Fruit fly (Drosophila melanogaster) whole organism, wandering third instar larva: ENCODE results near the gene Spn.

Source experiments
- Abd-B ChIP-seq: fragments of >200 bp; optimal IDR thresholded peaks from 2 replicates; lab custom pipeline; 2017; ENCODE audit warnings: missing biosample characterization, missing genetic modification characterization
- CG32264 ChIP-seq: fragments of 200-800 bp; sonication (Bioruptor generic); optimal IDR thresholded peaks from 2 replicates; lab custom pipeline; 2016; ENCODE audit warnings: missing biosample characterization, missing genetic modification characterization
- CG9705 ChIP-seq: fragments of 200-800 bp; sonication (Bioruptor generic); optimal IDR thresholded peaks from 2 replicates; lab custom pipeline; 2018; ENCODE audit warnings: missing biosample characterization, mild to moderate bottlenecking, missing genetic modification characterization
- CrebA ChIP-seq: fragments of 200-800 bp; sonication (Bioruptor generic); optimal IDR thresholded peaks from 2 replicates; lab custom pipeline; 2016; ENCODE audit warnings: missing biosample characterization, mild to moderate bottlenecking, missing genetic modification characterization, borderline replicate concordance
- Dfd ChIP-seq: fragments of >200 bp; optimal IDR thresholded peaks from 2 replicates; lab custom pipeline; 2017; ENCODE audit warnings: missing biosample characterization, missing genetic modification characterization
- Dif ChIP-seq: fragments of 200-275, 200-300 bp; sonication (Bioruptor generic); optimal IDR thresholded peaks from 2 replicates; lab custom pipeline; 2018; ENCODE audit warnings: missing biosample characterization, missing genetic modification characterization; ENCODE audit not compliant: partially characterized antibody
- GATAd ChIP-seq: sonication (Bioruptor generic); optimal IDR thresholded peaks from 2 replicates; lab custom pipeline; 2016; ENCODE audit warnings: missing biosample characterization, missing genetic modification characterization
- HLH106 ChIP-seq: fragments of 200-800 bp; optimal IDR thresholded peaks from 3 replicates; lab custom pipeline; 2019; ENCODE audit warnings: missing biosample characterization, mild to moderate bottlenecking, missing genetic modification characterization, moderate library complexity
- Hnf4 ChIP-seq: fragments of 200-800 bp; sonication (Bioruptor generic); optimal IDR thresholded peaks from 2 replicates; lab custom pipeline; 2016; ENCODE audit warnings: missing biosample characterization, mild to moderate bottlenecking, missing genetic modification characterization
- Hr78 ChIP-seq: fragments of >200 bp; optimal IDR thresholded peaks from 2 replicates; lab custom pipeline; 2017; ENCODE audit warnings: missing biosample characterization, missing genetic modification characterization
- Hr83 ChIP-seq: fragments of 200-300 bp; sonication (Bioruptor generic); optimal IDR thresholded peaks from 2 replicates; lab custom pipeline; 2016; ENCODE audit warnings: missing biosample characterization, mild to moderate bottlenecking, missing genetic modification characterization, moderate library complexity; ENCODE audit not compliant: poor library complexity, severe bottlenecking
- Jra ChIP-seq: sonication (Bioruptor generic); optimal IDR thresholded peaks from 2 replicates; lab custom pipeline; 2016; ENCODE audit warnings: missing biosample characterization, missing genetic modification characterization
- Mio ChIP-seq: sonication (Bioruptor generic); optimal IDR thresholded peaks from 2 replicates; lab custom pipeline; 2016; ENCODE audit warnings: missing biosample characterization, missing genetic modification characterization
- Myc ChIP-seq: fragments of >200 bp; optimal IDR thresholded peaks from 2 replicates; lab custom pipeline; 2017
- N ChIP-seq: fragments of >200 bp; optimal IDR thresholded peaks from 2 replicates; lab custom pipeline; 2018; ENCODE audit warnings: missing biosample characterization, missing external identifiers, missing genetic modification characterization
- OdsH ChIP-seq: fragments of 200-800 bp; sonication (Bioruptor generic); optimal IDR thresholded peaks from 2 replicates; lab custom pipeline; 2016; ENCODE audit warnings: missing biosample characterization, mild to moderate bottlenecking, missing genetic modification characterization
- Rel ChIP-seq, 2 experiments: fragments of 200-800 bp; sonication (Bioruptor generic) in 1 of 2; optimal IDR thresholded peaks; 2 replicates in 1 of 2; 3 replicates in 1 of 2; lab custom pipeline; 2016 to 2019; ENCODE audit warnings: mild to moderate bottlenecking in 2 of 2, missing biosample characterization in 2 of 2, missing genetic modification characterization in 2 of 2, moderate library complexity in 1 of 2
- Sp1 ChIP-seq: fragments of 200-800 bp; sonication (Bioruptor generic); optimal IDR thresholded peaks from 3 replicates; lab custom pipeline; 2019; ENCODE audit warnings: missing biosample characterization, mild to moderate bottlenecking, missing genetic modification characterization, moderate library complexity
- Vsx2 ChIP-seq: fragments of 200-300, 225-300 bp; sonication (Bioruptor generic); optimal IDR thresholded peaks from 2 replicates; lab custom pipeline; 2018; ENCODE audit warnings: missing biosample characterization, missing genetic modification characterization; ENCODE audit not compliant: partially characterized antibody
- br ChIP-seq: fragments of 200-800 bp; sonication (Bioruptor generic); optimal IDR thresholded peaks from 2 replicates; lab custom pipeline; 2016; ENCODE audit warnings: missing biosample characterization, missing genetic modification characterization
- brk ChIP-seq: fragments of 200-800 bp; sonication (Bioruptor generic); optimal IDR thresholded peaks from 2 replicates; lab custom pipeline; 2016; ENCODE audit warnings: missing biosample characterization, mild to moderate bottlenecking, missing genetic modification characterization
- dl ChIP-seq, 2 experiments: fragments of 175-275, 200-275 bp in 1 of 2; fragments of 200-275 bp in 1 of 2; sonication (Bioruptor generic); optimal IDR thresholded peaks; lab custom pipeline; 2018; ENCODE audit warnings: mild to moderate bottlenecking in 2 of 2, missing biosample characterization in 2 of 2, missing genetic modification characterization in 2 of 2, moderate library complexity in 2 of 2; ENCODE audit not compliant: partially characterized antibody in 2 of 2, insufficient read depth in 1 of 2
- dmrt93B ChIP-seq: fragments of 200-800 bp; sonication (Bioruptor generic); optimal IDR thresholded peaks from 2 replicates; lab custom pipeline; 2018; ENCODE audit warnings: missing biosample characterization, mild to moderate bottlenecking, missing genetic modification characterization
- dsf ChIP-seq: sonication (Bioruptor generic); optimal IDR thresholded peaks from 2 replicates; lab custom pipeline; 2016; ENCODE audit warnings: missing biosample characterization, missing genetic modification characterization, borderline replicate concordance
- ey ChIP-seq: fragments of 200-800 bp; sonication (Bioruptor generic); optimal IDR thresholded peaks from 2 replicates; lab custom pipeline; 2016; ENCODE audit warnings: missing biosample characterization, missing genetic modification characterization
- foxo ChIP-seq, 2 experiments: fragments of 200-800 bp; sonication (Bioruptor generic); optimal IDR thresholded peaks; 2 replicates in 1 of 2; 3 replicates in 1 of 2; lab custom pipeline; 2016 to 2017; ENCODE audit warnings: missing biosample characterization in 2 of 2, missing genetic modification characterization in 2 of 2
- fru ChIP-seq: fragments of 200-800 bp; sonication (Bioruptor generic); optimal IDR thresholded peaks from 3 replicates; lab custom pipeline; 2016; ENCODE audit warnings: missing biosample characterization, mild to moderate bottlenecking, missing genetic modification characterization
- h ChIP-seq: fragments of 200-800 bp; sonication (Bioruptor generic); optimal IDR thresholded peaks from 3 replicates; lab custom pipeline; 2016; ENCODE audit warnings: missing biosample characterization, mild to moderate bottlenecking, missing genetic modification characterization
- jim ChIP-seq: fragments of 175-275, 200-325 bp; sonication (Bioruptor generic); optimal IDR thresholded peaks from 2 replicates; lab custom pipeline; 2016; ENCODE audit warnings: missing biosample characterization, mild to moderate bottlenecking, missing genetic modification characterization
- lola ChIP-seq: fragments of >200 bp; optimal IDR thresholded peaks from 2 replicates; lab custom pipeline; 2017; ENCODE audit warnings: missing biosample characterization, missing genetic modification characterization
- pan ChIP-seq: fragments of >200 bp; optimal IDR thresholded peaks from 2 replicates; lab custom pipeline; 2017
- psq ChIP-seq: fragments of 200-800 bp; sonication (Bioruptor generic); optimal IDR thresholded peaks from 3 replicates; lab custom pipeline; 2017; ENCODE audit warnings: missing biosample characterization, mild to moderate bottlenecking, missing genetic modification characterization, moderate library complexity
- rgr ChIP-seq: fragments of 200-800 bp; sonication (Bioruptor generic); optimal IDR thresholded peaks from 3 replicates; lab custom pipeline; 2016; ENCODE audit warnings: missing biosample characterization, mild to moderate bottlenecking, missing genetic modification characterization
- sage ChIP-seq: fragments of 200-800 bp; sonication (Bioruptor generic); optimal IDR thresholded peaks from 2 replicates; lab custom pipeline; 2016; ENCODE audit warnings: missing biosample characterization, mild to moderate bottlenecking, missing genetic modification characterization
- sv ChIP-seq: fragments of 200-800 bp; sonication (Bioruptor generic); optimal IDR thresholded peaks from 3 replicates; lab custom pipeline; 2016; ENCODE audit warnings: missing biosample characterization, missing genetic modification characterization
- tai ChIP-seq: sonication (Bioruptor generic); optimal IDR thresholded peaks from 2 replicates; lab custom pipeline; 2016; ENCODE audit warnings: missing biosample characterization, missing genetic modification characterization
- usp ChIP-seq: fragments of >200 bp; optimal IDR thresholded peaks from 2 replicates; lab custom pipeline; 2017; ENCODE audit warnings: missing biosample characterization, missing genetic modification characterization
- woc ChIP-seq: sonication (Bioruptor generic); optimal IDR thresholded peaks from 2 replicates; lab custom pipeline; 2016; ENCODE audit warnings: missing biosample characterization, mild to moderate bottlenecking, missing genetic modification characterization

The Spn gene

DNA sequence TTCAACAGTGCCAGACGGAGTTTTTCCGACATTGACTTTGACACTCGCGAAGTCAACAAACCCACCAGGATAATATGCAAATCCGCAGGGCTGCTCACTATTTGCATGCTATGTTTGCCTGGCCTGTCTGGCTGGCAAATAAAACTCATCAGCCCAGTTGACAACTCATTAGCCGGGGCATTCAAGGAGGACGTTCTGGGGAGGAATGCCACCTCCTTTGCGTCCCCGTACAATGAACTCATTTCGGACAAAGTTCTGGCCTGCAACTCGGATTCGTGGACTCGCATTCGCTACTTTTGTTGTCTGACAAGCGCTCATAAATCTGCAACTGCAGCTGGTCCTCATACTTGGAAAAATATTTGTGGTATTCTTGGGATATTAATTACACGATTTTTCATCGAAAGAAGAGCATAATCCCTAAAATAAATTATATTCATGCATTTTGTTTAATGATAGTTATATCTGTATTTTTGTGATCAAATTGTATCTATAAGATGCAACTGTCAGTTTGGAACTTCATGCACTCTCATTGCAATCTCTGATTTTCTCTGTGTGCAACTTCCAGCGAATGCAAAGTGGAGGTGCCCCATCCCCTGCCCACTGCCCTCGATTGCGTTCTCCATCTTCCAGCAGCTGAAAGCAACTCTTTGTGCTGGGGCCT is 83.2 kb downstream of the Spn start:
- TF ChIP-seq HLH106 (tag; lab: Kevin White, UChicago) (peak; percentile 39), OdsH (GFP tag; lab: Kevin White, UChicago) (peak; percentile 31), br (peak; percentile 26), foxo (GFP tag; optimal IDR thresholded peaks at IDR 0.05; lab: Kevin White, UChicago) (peak in 1 of 2 experiments; percentile 41), dsf (GFP tag; lab: Kevin White, UChicago) (no peak), Hnf4 (GFP tag; lab: Kevin White, UChicago) (no peak), h (GFP tag; lab: Kevin White, UChicago) (peak; percentile 48), fru (peak; percentile 17), ey (GFP tag; lab: Kevin White, UChicago) (peak; percentile 15)
- TF ChIP-seq, all 38 proteins: peak for 7

DNA sequence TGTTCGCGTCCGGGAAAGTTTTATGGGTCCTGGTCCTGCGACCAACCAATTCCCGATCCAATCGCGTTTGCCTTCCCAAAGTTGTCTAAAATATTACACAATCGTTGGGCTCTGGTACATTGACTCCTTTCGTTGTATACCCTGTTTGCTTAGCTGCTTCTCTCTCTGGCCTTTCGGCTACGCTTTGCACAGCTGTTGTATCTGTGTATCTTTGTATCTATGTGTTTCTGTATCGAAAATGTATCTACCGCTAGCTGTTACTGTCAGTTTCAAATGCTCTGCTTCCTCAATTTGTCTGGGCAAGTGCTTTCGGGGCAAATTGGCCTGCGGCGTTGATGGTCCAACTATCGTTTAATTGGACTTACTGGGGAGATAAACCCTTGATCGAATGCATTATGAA is 84.4 kb downstream of the Spn start:
- TF ChIP-seq Hr83 (GFP tag; lab: Kevin White, UChicago) (peak; percentile 73), Myc (lab: Kevin White, UChicago) (no peak), h (GFP tag; lab: Kevin White, UChicago) (peak; percentile 43), fru (peak; percentile 23), dsf (GFP tag; lab: Kevin White, UChicago) (no peak), foxo (GFP tag; optimal IDR thresholded peaks at IDR 0.05; lab: Kevin White, UChicago) (peak in 1 of 2 experiments; percentile 32), br (peak; percentile 29), rgr (GFP tag; lab: Kevin White, UChicago) (peak; percentile 25), Hnf4 (GFP tag; lab: Kevin White, UChicago) (peak; percentile 17)

DNA sequence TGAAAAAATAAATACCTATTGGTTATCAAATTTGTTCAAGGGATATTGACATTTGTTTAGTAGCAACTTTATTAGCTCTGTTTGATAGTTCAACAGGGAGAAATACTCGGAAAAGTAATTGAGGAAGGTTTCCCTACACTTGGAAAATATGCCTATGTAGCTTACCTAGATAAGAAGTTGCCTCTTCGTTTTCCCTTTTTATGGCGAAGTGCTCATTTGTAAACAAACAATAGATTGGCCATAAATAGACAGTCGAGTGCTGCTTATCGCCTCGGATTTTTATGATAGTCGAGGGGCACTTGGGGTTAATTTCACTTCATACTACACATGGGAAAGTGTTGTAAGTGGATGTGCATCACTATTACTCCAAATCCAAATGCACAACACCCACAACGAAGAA is 85.6 kb downstream of the Spn start:
- TF ChIP-seq usp, result no peak
- no peak for TF ChIP-seq Sp1 (GFP tag; lab: Kevin White, UChicago)
- no peak for TF ChIP-seq Vsx2
- no peak for TF ChIP-seq dsf (GFP tag; lab: Kevin White, UChicago)
- TF ChIP-seq tai (GFP tag; lab: Kevin White, UChicago), result no peak
- TF ChIP-seq Myc (lab: Kevin White, UChicago), result no peak
- TF ChIP-seq pan (lab: Kevin White, UChicago), result no peak
- no peak for TF ChIP-seq rgr (GFP tag; lab: Kevin White, UChicago)
- no peak for TF ChIP-seq sv
- TF ChIP-seq br, result no peak
- TF ChIP-seq, all 38 proteins: peak for 0

DNA sequence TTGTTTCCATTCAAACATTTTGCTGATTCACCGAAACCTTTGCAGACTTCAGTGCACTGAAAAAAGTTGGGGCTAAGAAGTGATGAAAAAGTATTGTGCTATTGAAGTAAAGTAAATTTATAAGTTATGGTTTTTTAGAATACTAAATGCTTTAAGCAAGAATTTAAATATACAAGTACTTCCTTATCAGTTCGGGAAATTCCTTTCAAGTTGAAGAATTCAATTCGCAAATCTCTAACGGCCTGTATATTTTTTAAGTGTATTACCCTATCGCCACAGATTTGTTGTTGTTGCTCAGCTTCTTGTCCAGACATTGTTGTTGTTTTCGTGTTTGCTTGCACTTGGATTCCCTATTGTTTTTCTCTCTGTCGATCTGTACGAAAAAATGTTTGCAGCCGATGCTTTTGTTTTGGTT is 86.7 kb downstream of the Spn start:
- no peak for TF ChIP-seq Myc (lab: Kevin White, UChicago)
- TF ChIP-seq lola (GFP tag; lab: Kevin White, UChicago), result no peak
- peak; percentile 13 to 95 for TF ChIP-seq foxo (GFP tag; optimal IDR thresholded peaks at IDR 0.05; lab: Kevin White, UChicago)
- TF ChIP-seq CrebA, result peak; percentile 26
- TF ChIP-seq CG32264 (GFP tag; lab: Kevin White, UChicago), result peak; percentile 82
- TF ChIP-seq fru, result peak; percentile 85
- peak; percentile 78 for TF ChIP-seq sage
- peak; percentile 81 for TF ChIP-seq Jra (GFP tag; lab: Kevin White, UChicago)
- no peak for TF ChIP-seq dl (GFP tag; optimal IDR thresholded peaks at IDR 0.05; lab: Kevin White, UChicago; ENCODE audit: insufficient read depth in 1 of 2, partially characterized antibody in 2 of 2)
- TF ChIP-seq Dfd, result no peak
- TF ChIP-seq Dif (GFP tag; lab: Kevin White, UChicago), result no peak
- TF ChIP-seq Rel (GFP tag; optimal IDR thresholded peaks at IDR 0.05; lab: Kevin White, UChicago), result peak; percentile 79
- peak; percentile 70 for TF ChIP-seq Rel (tag; optimal IDR thresholded peaks at IDR 0.05; lab: Kevin White, UChicago)
- no peak for TF ChIP-seq jim (GFP tag; lab: Kevin White, UChicago)
- TF ChIP-seq rgr (GFP tag; lab: Kevin White, UChicago), result peak; percentile 89
- peak; percentile 89 for TF ChIP-seq OdsH (GFP tag; lab: Kevin White, UChicago)
- peak; percentile 77 for TF ChIP-seq tai (GFP tag; lab: Kevin White, UChicago)
- TF ChIP-seq usp, result no peak
- no peak for TF ChIP-seq Mio (GFP tag; lab: Kevin White, UChicago)
- TF ChIP-seq ey (GFP tag; lab: Kevin White, UChicago), result peak; percentile 86
- peak; percentile 87 for TF ChIP-seq psq (GFP tag; lab: Kevin White, UChicago)
- TF ChIP-seq GATAd, result peak; percentile 66
- TF ChIP-seq HLH106 (tag; lab: Kevin White, UChicago), result peak; percentile 91
- peak; percentile 49 for TF ChIP-seq sv
- TF ChIP-seq N (GFP tag; lab: Kevin White, UChicago), result no peak
- TF ChIP-seq Abd-B (GFP tag; lab: Kevin White, UChicago), result no peak
- TF ChIP-seq Vsx2, result no peak
- peak; percentile 65 for TF ChIP-seq Hnf4 (GFP tag; lab: Kevin White, UChicago)
- TF ChIP-seq Sp1 (GFP tag; lab: Kevin White, UChicago), result peak; percentile 90
- TF ChIP-seq br, result peak; percentile 84
- TF ChIP-seq woc (GFP tag; lab: Kevin White, UChicago), result peak; percentile 90
- peak; percentile 80 for TF ChIP-seq brk
- peak; percentile 19 for TF ChIP-seq dsf (GFP tag; lab: Kevin White, UChicago)
- no peak for TF ChIP-seq pan (lab: Kevin White, UChicago)
- peak; percentile 98 for TF ChIP-seq h (GFP tag; lab: Kevin White, UChicago)
- TF ChIP-seq dmrt93B, result peak; percentile 73
- no peak for TF ChIP-seq Hr78 (GFP tag; lab: Kevin White, UChicago)
- TF ChIP-seq Hr83 (GFP tag; lab: Kevin White, UChicago), result no peak
- peak; percentile 77 for TF ChIP-seq CG9705 (GFP tag; lab: Kevin White, UChicago)
